Fruit fly (Drosophila melanogaster): Measurements from ENCODE around the gene CG43844.

- TF ChIP-seq CG12605 (GFP tag; IDR thresholded peaks at IDR 0.05): no peak
- no peak for TF ChIP-seq gl (tag; optimal IDR thresholded peaks at IDR 0.05)
- TF ChIP-seq CG17806 (tag; optimal IDR thresholded peaks at IDR 0.05): no peak
Measured at dm6 chr3R:21923742-21924141, 34.4 kb downstream of the CG43844 start.
